Fruit fly (Drosophila melanogaster): ENCODE data around the gene CG10077.

dm6 chr3L:6978757-6979386, 23.2 kb upstream of the CG10077 start:
- TF ChIP-seq Sin3A (optimal IDR thresholded peaks at IDR 0.05) (no peak), insv (optimal IDR thresholded peaks at IDR 0.05) (no peak)
